Fruit fly (Drosophila melanogaster) whole organism, embryonic: ENCODE data around the gene CG4017.

Experiments
- ATbp ChIP-seq: fragments of 200-800 bp; sonication (Bioruptor generic); optimal IDR thresholded peaks from 2 replicates; lab custom pipeline; 2017; ENCODE audit warnings: missing biosample characterization, mild to moderate bottlenecking, missing genetic modification characterization, missing genetic modification reagents
- CG11504 ChIP-seq: fragments of 200-800 bp; sonication (Bioruptor generic); optimal IDR thresholded peaks from 3 replicates; lab custom pipeline; 2019; ENCODE audit warnings: missing biosample characterization, mild to moderate bottlenecking, missing genetic modification characterization, moderate library complexity
- CG12219 ChIP-seq: fragments of 200-800 bp; sonication (Bioruptor generic); optimal IDR thresholded peaks from 3 replicates; lab custom pipeline; 2018; ENCODE audit warnings: missing biosample characterization, mild to moderate bottlenecking, missing genetic modification characterization
- CG15073 ChIP-seq: fragments of 200-800 bp; sonication (Bioruptor generic); optimal IDR thresholded peaks from 2 replicates; lab custom pipeline; 2016; ENCODE audit warnings: missing biosample characterization, missing genetic modification characterization
- CG17912 ChIP-seq: fragments of 200-800 bp; sonication (Bioruptor generic); optimal IDR thresholded peaks from 2 replicates; lab custom pipeline; 2018; ENCODE audit warnings: missing biosample characterization, mild to moderate bottlenecking, missing genetic modification characterization
- CG1832 ChIP-seq: fragments of 200-800 bp; sonication (Bioruptor generic); optimal IDR thresholded peaks from 2 replicates; lab custom pipeline; 2017; ENCODE audit warnings: missing biosample characterization, mild to moderate bottlenecking, missing genetic modification characterization, inconsistent platforms
- CG18599 ChIP-seq: fragments of 200-800 bp; sonication (Bioruptor generic); optimal IDR thresholded peaks from 3 replicates; lab custom pipeline; 2017; ENCODE audit warnings: missing biosample characterization, missing genetic modification characterization, mild to moderate bottlenecking, moderate library complexity, missing genetic modification reagents
- CG2120 ChIP-seq: fragments of 200-800 bp; sonication (Bioruptor generic); optimal IDR thresholded peaks from 3 replicates; lab custom pipeline; 2016; ENCODE audit warnings: missing biosample characterization, missing genetic modification characterization
- CG2678 ChIP-seq: fragments of 200-800 bp; sonication (Bioruptor generic); optimal IDR thresholded peaks from 3 replicates; lab custom pipeline; 2019; ENCODE audit warnings: missing biosample characterization, mild to moderate bottlenecking, missing genetic modification characterization, moderate library complexity
- CG3281 ChIP-seq: fragments of 200-800 bp; sonication (Bioruptor generic); optimal IDR thresholded peaks from 3 replicates; lab custom pipeline; 2017; ENCODE audit warnings: missing biosample characterization, mild to moderate bottlenecking, missing genetic modification characterization
- CG34376 ChIP-seq: fragments of 200-800 bp; sonication (Bioruptor generic); optimal IDR thresholded peaks from 2 replicates; lab custom pipeline; 2018; ENCODE audit warnings: missing biosample characterization, mild to moderate bottlenecking, missing genetic modification characterization
- CG5953 ChIP-seq: fragments of 200-800 bp; sonication (Bioruptor generic); IDR thresholded peaks from 2 replicates; pipeline ENCODE4 v1.3.6; 2022; ENCODE audit warnings: missing biosample characterization, missing genetic modification characterization
- CG7839 ChIP-seq: fragments of 200-800 bp; sonication (Bioruptor generic); optimal IDR thresholded peaks from 3 replicates; lab custom pipeline; 2018; ENCODE audit warnings: missing biosample characterization, mild to moderate bottlenecking, missing genetic modification characterization, moderate library complexity
- D19B ChIP-seq: fragments of 200-800 bp; sonication (Bioruptor generic); optimal IDR thresholded peaks from 2 replicates; lab custom pipeline; 2017; ENCODE audit warnings: missing biosample characterization, mild to moderate bottlenecking, missing genetic modification characterization
- Fer1 ChIP-seq: fragments of 200-800 bp; sonication (Bioruptor generic); optimal IDR thresholded peaks from 2 replicates; lab custom pipeline; 2017; ENCODE audit warnings: missing biosample characterization, mild to moderate bottlenecking, missing genetic modification characterization
- Gug ChIP-seq: fragments of 200-800 bp; sonication (Bioruptor generic); IDR thresholded peaks from 4 replicates; pipeline ENCODE4 v1.3.6; 2022; ENCODE audit warnings: missing biosample characterization, missing genetic modification characterization
- Hmr ChIP-seq: fragments of 200-800 bp; sonication (Bioruptor generic); optimal IDR thresholded peaks from 3 replicates; lab custom pipeline; 2017; ENCODE audit warnings: mild to moderate bottlenecking, missing biosample characterization, missing genetic modification reagents, missing genetic modification characterization
- Med ChIP-seq: fragments of 200-800 bp; sonication (Bioruptor generic); peaks from one replicate; lab custom pipeline; 2016; ENCODE audit warnings: missing biosample characterization, missing genetic modification characterization, mild to moderate bottlenecking, inconsistent platforms, moderate library complexity
- Myb ChIP-seq: fragments of 200-800 bp; sonication (Bioruptor generic); optimal IDR thresholded peaks from 2 replicates; lab custom pipeline; 2016; ENCODE audit warnings: missing biosample characterization, missing genetic modification characterization
- caup ChIP-seq: fragments of 200-800 bp; sonication (Bioruptor generic); optimal IDR thresholded peaks from 3 replicates; lab custom pipeline; 2017; ENCODE audit warnings: missing biosample characterization, mild to moderate bottlenecking, missing genetic modification characterization, moderate library complexity; ENCODE audit not compliant: severe bottlenecking
- chm ChIP-seq: fragments of 200-800 bp; sonication (Bioruptor generic); IDR thresholded peaks from 2 replicates; pipeline ENCODE4 v1.3.6; 2022; ENCODE audit warnings: missing biosample characterization, missing genetic modification characterization
- ci ChIP-seq: fragments of 200-800 bp; sonication (Bioruptor generic); IDR thresholded peaks from 3 replicates; pipeline ENCODE4 v1.3.6; 2022; ENCODE audit warnings: missing biosample characterization, missing genetic modification characterization
- crol ChIP-seq: fragments of 200-800 bp; sonication (Bioruptor generic); IDR thresholded peaks from 2 replicates; pipeline ENCODE4 v1.3.6; 2022; ENCODE audit warnings: missing biosample characterization, missing genetic modification characterization
- dmrt99B ChIP-seq: fragments of 200-800 bp; sonication (Bioruptor generic); optimal IDR thresholded peaks from 2 replicates; lab custom pipeline; 2018; ENCODE audit warnings: missing biosample characterization, mild to moderate bottlenecking, missing genetic modification characterization, moderate library complexity
- esg ChIP-seq: fragments of 200-800 bp; sonication (Bioruptor generic); conservative IDR thresholded peaks from 2 replicates; pipeline ENCODE4 v1.3.6; 2022; ENCODE audit warnings: missing biosample characterization, missing genetic modification characterization
- eve ChIP-seq, 2 experiments: fragments of >200 bp; optimal IDR thresholded peaks; 2 replicates each; lab custom pipeline; 2017; ENCODE audit warnings: missing biosample characterization in 2 of 2, missing genetic modification characterization in 2 of 2
- gem ChIP-seq: fragments of 200-800 bp; sonication (Bioruptor generic); optimal IDR thresholded peaks from 2 replicates; lab custom pipeline; 2019; ENCODE audit warnings: missing biosample characterization, mild to moderate bottlenecking, missing genetic modification characterization, moderate library complexity
- grau ChIP-seq: fragments of 200-800 bp; optimal IDR thresholded peaks from 3 replicates; lab custom pipeline; 2019; ENCODE audit warnings: missing biosample characterization, mild to moderate bottlenecking, missing genetic modification characterization, moderate library complexity
- gro ChIP-seq: fragments of 200-800 bp; sonication (Bioruptor generic); optimal IDR thresholded peaks from 2 replicates; lab custom pipeline; 2016; ENCODE audit warnings: missing biosample characterization, missing genetic modification characterization
- hkb ChIP-seq, 2 experiments: fragments of 200-800 bp in 1 of 2; fragments of >200 bp in 1 of 2; sonication (Bioruptor generic) in 1 of 2; IDR thresholded peaks in 1 of 2; optimal IDR thresholded peaks in 1 of 2; 2 replicates each; pipeline versions ENCODE4 v1.3.6 to Lab custom; 2017 to 2022; ENCODE audit warnings: missing biosample characterization in 1 of 2, missing genetic modification characterization in 1 of 2
- kay ChIP-seq: fragments of 200-800 bp; sonication (Bioruptor generic); optimal IDR thresholded peaks from 2 replicates; lab custom pipeline; 2016; ENCODE audit warnings: missing biosample characterization, missing genetic modification characterization
- lab ChIP-seq: fragments of 200-800 bp; sonication (Bioruptor generic); optimal IDR thresholded peaks from 3 replicates; lab custom pipeline; 2017; ENCODE audit warnings: missing biosample characterization, missing genetic modification characterization, mild to moderate bottlenecking, moderate library complexity, missing genetic modification reagents
- lilli ChIP-seq: fragments of 200-800 bp; sonication (Bioruptor generic); optimal IDR thresholded peaks from 3 replicates; lab custom pipeline; 2016; ENCODE audit warnings: missing biosample characterization, missing genetic modification characterization
- onecut ChIP-seq: fragments of 200-800 bp; sonication (Bioruptor generic); IDR thresholded peaks from 2 replicates; pipeline ENCODE4 v1.3.6; 2022; ENCODE audit warnings: missing biosample characterization, missing genetic modification characterization
- pros ChIP-seq: fragments of 200-800 bp; sonication (Bioruptor generic); optimal IDR thresholded peaks from 3 replicates; lab custom pipeline; 2019; ENCODE audit warnings: missing biosample characterization, mild to moderate bottlenecking, missing genetic modification characterization, moderate library complexity
- row ChIP-seq: fragments of 200-800 bp; sonication (Bioruptor generic); IDR thresholded peaks from 3 replicates; pipeline ENCODE4 v1.3.6; 2022; ENCODE audit warnings: missing biosample characterization, missing genetic modification characterization
- scrt ChIP-seq: fragments of 200-800 bp; sonication (Bioruptor generic); optimal IDR thresholded peaks from 2 replicates; lab custom pipeline; 2018; ENCODE audit warnings: missing biosample characterization, mild to moderate bottlenecking, missing genetic modification characterization, moderate library complexity
- sqz ChIP-seq: fragments of 200-800 bp; sonication (Bioruptor generic); optimal IDR thresholded peaks from 3 replicates; lab custom pipeline; 2018; ENCODE audit warnings: missing biosample characterization, mild to moderate bottlenecking, missing genetic modification characterization
- wdn ChIP-seq: fragments of 200-800 bp; sonication (Bioruptor generic); IDR thresholded peaks from 2 replicates; pipeline ENCODE4 v1.3.6; 2022; ENCODE audit warnings: missing biosample characterization, missing genetic modification characterization
- yki ChIP-seq: fragments of >200 bp; optimal IDR thresholded peaks from 3 replicates; lab custom pipeline; 2018
- zf30C ChIP-seq: fragments of 200-800 bp; sonication (Bioruptor generic); optimal IDR thresholded peaks from 3 replicates; lab custom pipeline; 2018; ENCODE audit warnings: missing biosample characterization, mild to moderate bottlenecking, missing genetic modification characterization

CG4017 gene

DNA sequence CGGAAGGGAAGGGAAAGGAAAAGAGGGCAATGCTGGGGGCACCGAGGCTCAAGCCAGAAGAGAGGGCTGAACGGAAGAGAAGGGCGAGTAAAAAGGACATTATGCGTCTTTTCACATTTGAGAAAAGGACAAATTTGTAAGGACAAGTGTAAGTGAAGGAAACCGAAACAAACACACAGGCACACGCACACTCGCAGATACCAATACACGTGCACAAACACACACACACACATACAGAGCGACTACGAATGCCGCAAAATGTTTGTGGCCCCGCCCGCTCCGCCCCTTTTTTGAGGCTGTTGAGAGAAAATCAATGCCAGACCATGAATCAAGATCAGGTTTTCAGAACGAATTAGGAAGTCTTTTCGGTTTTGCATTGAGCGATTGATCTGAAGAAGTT lies 13.5 kb upstream of the CG4017 start (continued):
- TF ChIP-seq yki (no peak), ci (GFP tag; lab: Robert Waterston, UW) (no peak), CG17912 (GFP tag; lab: Kevin White, UChicago) (no peak), pros (GFP tag; lab: Kevin White, UChicago) (no peak), gro (GFP tag; lab: Kevin White, UChicago) (no peak), CG12219 (no peak), Gug (GFP tag; lab: Robert Waterston, UW) (no peak), ATbp (no peak), onecut (GFP tag; lab: Robert Waterston, UW) (peak; percentile 13; the same call in 1 of the 2 replicates), crol (GFP tag; lab: Robert Waterston, UW) (peak; percentile 67), wdn (GFP tag; lab: Robert Waterston, UW) (no peak), kay (GFP tag; lab: Kevin White, UChicago) (no peak), esg (GFP tag; lab: Robert Waterston, UW) (no peak), hkb (optimal IDR thresholded peaks at IDR 0.05; lab: Kevin White, UChicago) (no peak), hkb (GFP tag; IDR thresholded peaks at IDR 0.05; lab: Robert Waterston, UW) (no peak)
- TF ChIP-seq, all 482 proteins: peak for 5

DNA sequence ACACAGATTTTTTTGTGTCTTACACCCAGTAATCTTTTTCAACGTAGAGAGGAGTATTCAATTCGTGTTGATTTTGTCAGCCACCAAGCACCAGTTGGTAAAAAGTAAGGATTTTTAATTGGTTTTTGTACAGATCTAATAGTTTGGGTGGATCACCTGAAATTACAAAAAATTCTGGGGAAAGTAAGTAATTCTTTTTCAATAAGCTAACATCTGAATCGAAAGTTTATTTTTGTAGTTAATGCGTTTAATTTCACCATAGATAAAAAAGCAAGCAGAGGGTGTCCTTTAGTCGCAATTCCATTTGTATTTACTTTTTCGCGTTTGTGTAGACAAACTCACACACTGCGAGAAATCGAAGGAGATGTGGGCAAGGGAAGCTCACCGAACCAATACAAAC lies 12.0 kb upstream of the CG4017 start:
- TF ChIP-seq CG34376 (GFP tag; lab: Kevin White, UChicago) (no peak), CG7839 (tag; lab: Kevin White, UChicago) (peak; percentile 29), CG18599 (GFP tag; lab: Kevin White, UChicago) (peak; percentile 56), CG3281 (GFP tag; lab: Kevin White, UChicago) (peak; percentile 16), CG2120 (GFP tag; lab: Kevin White, UChicago) (peak; percentile 32), dmrt99B (tag; lab: Kevin White, UChicago) (peak; percentile 20), lilli (GFP tag; lab: Kevin White, UChicago) (peak; percentile 13), Hmr (GFP tag; lab: Kevin White, UChicago) (peak; percentile 20), row (GFP tag; lab: Robert Waterston, UW) (peak; percentile 60), caup (GFP tag; lab: Kevin White, UChicago) (peak; percentile 5), CG15073 (GFP tag; lab: Kevin White, UChicago) (no peak), CG5953 (GFP tag; lab: Robert Waterston, UW) (no peak), zf30C (GFP tag; lab: Kevin White, UChicago) (peak; percentile 25), lab (peak; percentile 13), scrt (GFP tag; lab: Kevin White, UChicago) (peak; percentile 24), sqz (GFP tag; lab: Kevin White, UChicago) (peak; percentile 19), Fer1 (peak; percentile 38), grau (peak; percentile 2), chm (GFP tag; lab: Robert Waterston, UW) (no peak), Myb (GFP tag; lab: Kevin White, UChicago) (peak; percentile 11), CG1832 (no peak), crol (GFP tag; lab: Robert Waterston, UW) (0 out of 2 replicates have a peak, but pooled peaks have one; percentile 2), CG11504 (peak; percentile 23), CG2678 (tag; lab: Kevin White, UChicago) (peak; percentile 43), Med (GFP tag; lab: Kevin White, UChicago) (peak; percentile 37), D19B (GFP tag; lab: Kevin White, UChicago) (peak; percentile 32), eve (GFP tag; optimal IDR thresholded peaks at IDR 0.05; lab: Kevin White, UChicago) (no peak), gem (tag; lab: Kevin White, UChicago) (peak; percentile 15)
